Worm (Caenorhabditis elegans) whole organism, young adult: ENCODE results near the gene vps-2.
A peak's percentile ranks its signal among the peaks of the same experiment; 100 is the strongest.

Experiments
- B0261.1 ChIP-seq: sonication (generic microtip); optimal IDR thresholded peaks from 2 replicates; lab custom pipeline; 2016; ENCODE audit warnings: mild to moderate bottlenecking, missing genetic modification characterization, moderate library complexity, missing compliant biosample characterization
- F22D6.2 ChIP-seq: sonication (generic microtip); optimal IDR thresholded peaks from 2 replicates; lab custom pipeline; 2016; ENCODE audit warnings: mild to moderate bottlenecking, missing genetic modification characterization, missing compliant biosample characterization
- F23B12.7 ChIP-seq: sonication (generic microtip); optimal IDR thresholded peaks from 2 replicates; lab custom pipeline; 2017; ENCODE audit warnings: missing genetic modification characterization, mild to moderate bottlenecking, missing compliant biosample characterization, antibody characterized with exemption, moderate library complexity; ENCODE audit not compliant: insufficient read depth
- F37B4.10 ChIP-seq: fragments of 200-800 bp; sonication (Bioruptor generic); IDR thresholded peaks from 2 replicates; pipeline ENCODE4 v1.3.6; 2022; ENCODE audit warnings: missing genetic modification characterization, missing compliant biosample characterization
- F49E8.2 ChIP-seq: sonication (generic microtip); optimal IDR thresholded peaks from 3 replicates; lab custom pipeline; 2017; ENCODE audit warnings: missing genetic modification characterization, mild to moderate bottlenecking, missing compliant biosample characterization, antibody characterized with exemption, moderate library complexity; ENCODE audit not compliant: insufficient read depth
- F57A8.1 ChIP-seq: fragments of 200-800 bp; sonication (Bioruptor generic); optimal IDR thresholded peaks from 2 replicates; lab custom pipeline; 2018; ENCODE audit warnings: mild to moderate bottlenecking, missing genetic modification characterization, moderate library complexity, missing compliant biosample characterization
- Y53G8AR.9 ChIP-seq: fragments of 200-800 bp; sonication (Bioruptor generic); conservative IDR thresholded peaks from 2 replicates; pipeline ENCODE4 v1.3.6; 2022; ENCODE audit warnings: missing genetic modification reagents, missing genetic modification characterization, missing compliant biosample characterization
- Y56A3A.18 ChIP-seq: fragments of 200-800 bp; sonication (Bioruptor generic); IDR thresholded peaks from 2 replicates; pipeline ENCODE4 v1.3.6; 2022; ENCODE audit warnings: missing genetic modification reagents, missing genetic modification characterization, missing compliant biosample characterization
- Y79H2A.3 ChIP-seq: fragments of 200-800 bp; sonication (Bioruptor generic); conservative IDR thresholded peaks from 2 replicates; pipeline ENCODE4 v1.3.6; 2022; ENCODE audit warnings: missing genetic modification reagents, missing genetic modification characterization, missing compliant biosample characterization
- athp-1 ChIP-seq: sonication (generic microtip); optimal IDR thresholded peaks from 2 replicates; lab custom pipeline; 2017; ENCODE audit warnings: mild to moderate bottlenecking, missing genetic modification characterization, missing compliant biosample characterization
- attf-3 ChIP-seq: fragments of 200-800 bp; sonication (Bioruptor generic); conservative IDR thresholded peaks from 2 replicates; pipeline ENCODE4 v1.3.6; 2022; ENCODE audit warnings: missing genetic modification reagents, missing genetic modification characterization, missing compliant biosample characterization
- attf-5 ChIP-seq: fragments of 200-800 bp; sonication (Bioruptor generic); optimal IDR thresholded peaks from 2 replicates; lab custom pipeline; 2018; ENCODE audit warnings: mild to moderate bottlenecking, missing genetic modification characterization, missing compliant biosample characterization
- attf-6 ChIP-seq: fragments of 200-800 bp; sonication (Bioruptor generic); IDR thresholded peaks from 2 replicates; pipeline ENCODE4 v1.3.6; 2022; ENCODE audit warnings: missing genetic modification reagents, missing genetic modification characterization, missing compliant biosample characterization
- ceh-58 ChIP-seq: fragments of 200-800 bp; sonication (Bioruptor generic); IDR thresholded peaks from 2 replicates; pipeline ENCODE4 v1.3.6; 2022; ENCODE audit warnings: missing genetic modification characterization, missing compliant biosample characterization
- chd-7 ChIP-seq: sonication (generic microtip); optimal IDR thresholded peaks from 2 replicates; lab custom pipeline; 2016; ENCODE audit warnings: mild to moderate bottlenecking, missing genetic modification characterization, moderate library complexity, missing compliant biosample characterization
- die-1 ChIP-seq: sonication (generic microtip); optimal IDR thresholded peaks from 2 replicates; lab custom pipeline; 2016; ENCODE audit warnings: missing genotype, mild to moderate bottlenecking, missing genetic modification characterization, missing compliant biosample characterization
- dox-1 ChIP-seq: fragments of 200-800 bp; sonication (Bioruptor generic); IDR thresholded peaks from 2 replicates; pipeline ENCODE4 v1.3.6; 2022; ENCODE audit warnings: missing genetic modification reagents, missing genetic modification characterization, missing compliant biosample characterization
- efl-1 ChIP-seq: fragments of 150-350 bp; optimal IDR thresholded peaks from 2 replicates; lab custom pipeline; 2014; ENCODE audit warnings: missing biosample characterization, missing genetic modification reagents, missing genetic modification characterization
- egrh-3 ChIP-seq: fragments of 200-800 bp; sonication (Bioruptor generic); IDR thresholded peaks from 2 replicates; pipeline ENCODE4 v1.3.6; 2022; ENCODE audit warnings: missing genetic modification reagents, missing genetic modification characterization, missing compliant biosample characterization
- ekl-4 ChIP-seq: fragments of 200-800 bp; sonication (Bioruptor generic); IDR thresholded peaks from 2 replicates; pipeline ENCODE4 v1.3.6; 2022; ENCODE audit warnings: missing genetic modification reagents, missing genetic modification characterization, missing compliant biosample characterization
- fkh-3 ChIP-seq: sonication (generic microtip); optimal IDR thresholded peaks from 2 replicates; lab custom pipeline; 2016; ENCODE audit warnings: mild to moderate bottlenecking, missing genetic modification characterization, missing compliant biosample characterization
- hlh-12 ChIP-seq: sonication (generic microtip); optimal IDR thresholded peaks from 2 replicates; lab custom pipeline; 2016; ENCODE audit warnings: missing genetic modification characterization, missing compliant biosample characterization
- hlh-26 ChIP-seq: fragments of 200-800 bp; sonication (Bioruptor generic); conservative IDR thresholded peaks from 2 replicates; pipeline ENCODE4 v1.3.6; 2022; ENCODE audit warnings: missing genetic modification reagents, missing genetic modification characterization, missing compliant biosample characterization
- hmg-20 ChIP-seq: fragments of 200-800 bp; sonication (Bioruptor generic); IDR thresholded peaks from 2 replicates; pipeline ENCODE4 v1.3.6; 2022; ENCODE audit warnings: missing genetic modification reagents, missing genetic modification characterization, missing compliant biosample characterization
- hsf-1 ChIP-seq: fragments of 200-800 bp; sonication (Bioruptor generic); IDR thresholded peaks from 2 replicates; pipeline ENCODE4 v1.3.6; 2022; ENCODE audit warnings: missing genetic modification reagents, missing genetic modification characterization, missing compliant biosample characterization
- lag-1 ChIP-seq: fragments of 200-800 bp; sonication (Bioruptor generic); IDR thresholded peaks from 2 replicates; pipeline ENCODE4 v1.3.6; 2022; ENCODE audit warnings: missing genetic modification reagents, missing genetic modification characterization, missing compliant biosample characterization
- lin-26 ChIP-seq: fragments of 200-800 bp; sonication (Bioruptor generic); IDR thresholded peaks from 2 replicates; pipeline ENCODE4 v1.3.6; 2022; ENCODE audit warnings: missing genetic modification reagents, missing genetic modification characterization, missing compliant biosample characterization
- lsy-27 ChIP-seq: sonication (generic microtip); optimal IDR thresholded peaks from 2 replicates; lab custom pipeline; 2017; ENCODE audit warnings: missing genetic modification characterization, mild to moderate bottlenecking, missing compliant biosample characterization, antibody characterized with exemption, missing genotype, borderline replicate concordance; ENCODE audit not compliant: insufficient read depth
- madf-3 ChIP-seq: fragments of 200-800 bp; sonication (Bioruptor generic); IDR thresholded peaks from 2 replicates; pipeline ENCODE4 v1.3.6; 2022; ENCODE audit warnings: missing genetic modification reagents, missing genetic modification characterization, missing compliant biosample characterization
- madf-8 ChIP-seq: fragments of 200-800 bp; sonication (Bioruptor generic); conservative IDR thresholded peaks from 2 replicates; pipeline ENCODE4 v1.3.6; 2022; ENCODE audit warnings: missing genetic modification reagents, missing genetic modification characterization, missing compliant biosample characterization
- mxl-1 ChIP-seq: sonication (generic microtip); optimal IDR thresholded peaks from 2 replicates; lab custom pipeline; 2016; ENCODE audit warnings: missing genetic modification characterization, missing compliant biosample characterization
- nfya-1 ChIP-seq: sonication (generic microtip); optimal IDR thresholded peaks from 2 replicates; lab custom pipeline; 2017; ENCODE audit warnings: antibody characterized with exemption, missing compliant biosample characterization, missing genetic modification characterization, borderline replicate concordance; ENCODE audit not compliant: insufficient read depth
- nfya-2 ChIP-seq: fragments of 200-800 bp; sonication (Bioruptor generic); IDR thresholded peaks from 2 replicates; pipeline ENCODE4 v1.3.6; 2022; ENCODE audit warnings: missing genetic modification reagents, missing genetic modification characterization, missing compliant biosample characterization
- nfyb-1 ChIP-seq: fragments of 200-800 bp; sonication (Bioruptor generic); IDR thresholded peaks from 2 replicates; pipeline ENCODE4 v1.3.6; 2022; ENCODE audit warnings: missing genetic modification reagents, missing genetic modification characterization, missing compliant biosample characterization
- rcor-1 ChIP-seq: fragments of 200-800 bp; sonication (Bioruptor generic); IDR thresholded peaks from 2 replicates; pipeline ENCODE4 v1.3.6; 2022; ENCODE audit warnings: missing genetic modification reagents, missing genetic modification characterization, missing compliant biosample characterization
- snpc-1.3 ChIP-seq: sonication (generic microtip); optimal IDR thresholded peaks from 2 replicates; lab custom pipeline; 2017; ENCODE audit warnings: missing genetic modification characterization, mild to moderate bottlenecking, missing compliant biosample characterization, antibody characterized with exemption, moderate library complexity, missing genotype, missing genetic modification reagents; ENCODE audit not compliant: insufficient read depth
- sptf-2 ChIP-seq: fragments of 200-800 bp; sonication (Bioruptor generic); optimal IDR thresholded peaks from 2 replicates; lab custom pipeline; 2018; ENCODE audit warnings: mild to moderate bottlenecking, missing genetic modification characterization, missing compliant biosample characterization
- unc-130 ChIP-seq: sonication (generic microtip); optimal IDR thresholded peaks from 2 replicates; lab custom pipeline; 2016; ENCODE audit warnings: missing genetic modification reagents, missing genetic modification characterization, missing compliant biosample characterization
- xnd-1 ChIP-seq: sonication (generic microtip); optimal IDR thresholded peaks from 2 replicates; lab custom pipeline; 2016; ENCODE audit warnings: missing genotype, missing genetic modification reagents, missing genetic modification characterization, missing compliant biosample characterization
- zfh-2 ChIP-seq: fragments of 200-800 bp; sonication (Bioruptor generic); conservative IDR thresholded peaks from 2 replicates; pipeline ENCODE4 v1.3.6; 2022; ENCODE audit warnings: missing genetic modification reagents, missing genetic modification characterization, missing compliant biosample characterization
- zim-3 ChIP-seq: sonication (generic microtip); optimal IDR thresholded peaks from 2 replicates; lab custom pipeline; 2017; ENCODE audit warnings: mild to moderate bottlenecking, missing genetic modification characterization, moderate library complexity, missing compliant biosample characterization
- ztf-25 ChIP-seq: fragments of 200-800 bp; sonication (Bioruptor generic); IDR thresholded peaks from 2 replicates; pipeline ENCODE4 v1.3.6; 2022; ENCODE audit warnings: missing genetic modification reagents, missing genetic modification characterization, missing compliant biosample characterization
- ztf-28 ChIP-seq: fragments of 200-800 bp; sonication (Bioruptor generic); IDR thresholded peaks from 2 replicates; pipeline ENCODE4 v1.3.6; 2022; ENCODE audit warnings: missing genetic modification reagents, missing genetic modification characterization, missing compliant biosample characterization
- ztf-6 ChIP-seq: fragments of 200-800 bp; sonication (Bioruptor generic); IDR thresholded peaks from 2 replicates; pipeline ENCODE4 v1.3.6; 2022; ENCODE audit warnings: missing genetic modification reagents, missing genetic modification characterization, missing compliant biosample characterization

The vps-2 gene

ce11 chrII:12738284-12739201 is 29.5 kb downstream of the vps-2 start, which contains the start of gene pisy-1 (continued):
- TF ChIP-seq F57A8.1: no peak
- TF ChIP-seq Y79H2A.3: peak; percentile 58; the same call in 1 of the 2 replicates
- TF ChIP-seq F22D6.2 (tag; lab: Kevin White, UChicago): no peak
- 0 out of 2 replicates have a peak, but pooled peaks have one; percentile 44 for TF ChIP-seq hsf-1
- peak; percentile 19 for TF ChIP-seq attf-5
- TF ChIP-seq hlh-12 (tag; lab: Kevin White, UChicago): no peak
- peak; percentile 13 for TF ChIP-seq efl-1 (GFP tag; lab: Kevin White, UChicago)
- TF ChIP-seq snpc-1.3 (tag; lab: Kevin White, UChicago): peak; percentile 31
- no peak for TF ChIP-seq hlh-26 (GFP tag; lab: Robert Waterston, UW)

DNA sequence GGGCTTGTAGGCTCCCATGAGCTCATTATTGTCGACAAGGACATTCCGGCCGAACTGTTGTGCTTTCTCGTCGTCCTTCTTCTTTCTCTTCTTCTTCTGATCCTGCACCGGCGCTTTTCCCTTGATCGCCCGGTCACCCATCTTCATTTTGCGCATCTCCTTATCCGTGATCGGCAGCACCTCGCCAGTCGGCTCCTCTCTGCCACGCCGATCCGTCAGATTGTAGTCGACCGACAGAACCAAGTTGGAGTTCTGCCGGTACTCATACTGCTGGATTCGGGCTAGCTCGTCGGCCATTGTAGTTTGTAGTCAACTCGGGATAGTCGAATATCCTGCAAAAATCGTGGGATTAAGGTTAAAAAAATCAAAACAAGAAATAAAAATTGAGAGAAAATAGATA is 31.4 kb downstream of the vps-2 start, which contains the start of gene snrp-200:
snrp-200 (minus strand) TSS at position 332 of the 400 bp plus-strand sequence.
- no peak for TF ChIP-seq Y79H2A.3
- TF ChIP-seq ekl-4 (GFP tag; lab: Robert Waterston, UW): peak; percentile 85
- no peak for TF ChIP-seq lsy-27 (tag; lab: Kevin White, UChicago)
- TF ChIP-seq ztf-6 (GFP tag; lab: Robert Waterston, UW): no peak
- no peak for TF ChIP-seq hlh-12 (tag; lab: Kevin White, UChicago)
- TF ChIP-seq ztf-25 (GFP tag; lab: Robert Waterston, UW): 0 out of 2 replicates have a peak, but pooled peaks have one; percentile 35
- TF ChIP-seq Y53G8AR.9 (GFP tag; lab: Robert Waterston, UW): peak; percentile 73
- TF ChIP-seq madf-3 (GFP tag; lab: Robert Waterston, UW): peak; percentile 83
- TF ChIP-seq madf-8 (GFP tag; lab: Robert Waterston, UW): no peak
- no peak for TF ChIP-seq F37B4.10 (GFP tag; lab: Robert Waterston, UW)
- no peak for TF ChIP-seq nfya-1 (tag; lab: Kevin White, UChicago)
- TF ChIP-seq ztf-28 (GFP tag; lab: Robert Waterston, UW): no peak
- TF ChIP-seq chd-7: peak; percentile 72
- no peak for TF ChIP-seq lag-1 (GFP tag; lab: Robert Waterston, UW)
- no peak for TF ChIP-seq ceh-58 (GFP tag; lab: Robert Waterston, UW)
- TF ChIP-seq fkh-3 (tag; lab: Kevin White, UChicago): peak; percentile 39
- TF ChIP-seq unc-130 (GFP tag; lab: Kevin White, UChicago): no peak
- no peak for TF ChIP-seq mxl-1 (tag; lab: Kevin White, UChicago)
- TF ChIP-seq F23B12.7 (tag; lab: Kevin White, UChicago): no peak
- peak; percentile 45; the same call in 1 of the 2 replicates for TF ChIP-seq nfyb-1 (GFP tag; lab: Robert Waterston, UW)
- no peak for TF ChIP-seq sptf-2 (GFP tag; lab: Kevin White, UChicago)
- 0 out of 2 replicates have a peak, but pooled peaks have one; percentile 24 for TF ChIP-seq dox-1 (GFP tag; lab: Robert Waterston, UW)
- TF ChIP-seq lin-26: peak; percentile 54; the same call in 1 of the 2 replicates
- peak; percentile 68; the same call in 1 of the 2 replicates for TF ChIP-seq attf-6 (GFP tag; lab: Robert Waterston, UW)
- 0 out of 2 replicates have a peak, but pooled peaks have one; percentile 9 for TF ChIP-seq attf-3 (GFP tag; lab: Robert Waterston, UW)
- no peak for TF ChIP-seq die-1 (tag; lab: Kevin White, UChicago)
- TF ChIP-seq Y56A3A.18 (GFP tag; lab: Robert Waterston, UW): peak; percentile 58; the same call in 1 of the 2 replicates
- peak; percentile 14 for TF ChIP-seq xnd-1 (tag; lab: Kevin White, UChicago)
- 0 out of 2 replicates have a peak, but pooled peaks have one; percentile 9 for TF ChIP-seq nfya-2
- peak; percentile 74 for TF ChIP-seq athp-1 (tag; lab: Kevin White, UChicago)
- peak; percentile 79 for TF ChIP-seq zim-3
- no peak for TF ChIP-seq rcor-1
- TF ChIP-seq F49E8.2 (tag; lab: Kevin White, UChicago): no peak
- TF ChIP-seq B0261.1 (tag; lab: Kevin White, UChicago): no peak
- peak; percentile 76 for TF ChIP-seq zfh-2 (GFP tag; lab: Robert Waterston, UW)
- no peak for TF ChIP-seq egrh-3 (GFP tag; lab: Robert Waterston, UW)
- 0 out of 2 replicates have a peak, but pooled peaks have one; percentile 7 for TF ChIP-seq hmg-20 (GFP tag; lab: Robert Waterston, UW)
